Fruit fly (Drosophila melanogaster) whole organism, embryonic: ENCODE results near the gene flip.

Source experiments
- Atf3 ChIP-seq: fragments of 200-800 bp; sonication (Bioruptor generic); optimal IDR thresholded peaks from 3 replicates; lab custom pipeline; 2016; ENCODE audit warnings: missing biosample characterization, missing genetic modification characterization
- Bdp1 ChIP-seq: fragments of 200-800 bp; sonication (Bioruptor generic); optimal IDR thresholded peaks from 3 replicates; lab custom pipeline; 2016; ENCODE audit warnings: missing biosample characterization, missing genetic modification characterization
- CG10462 ChIP-seq: fragments of 200-800 bp; sonication (Bioruptor generic); optimal IDR thresholded peaks from 2 replicates; lab custom pipeline; 2016; ENCODE audit warnings: missing biosample characterization, missing genetic modification characterization
- CG11247 ChIP-seq: fragments of 200-800 bp; sonication (Bioruptor generic); IDR thresholded peaks from 2 replicates; pipeline ENCODE4 v1.3.6; 2022; ENCODE audit warnings: missing biosample characterization, missing genetic modification characterization
- CG12659 ChIP-seq: fragments of 200-800 bp; sonication (Bioruptor generic); optimal IDR thresholded peaks from 3 replicates; lab custom pipeline; 2017; ENCODE audit warnings: mild to moderate bottlenecking, missing biosample characterization, missing genetic modification reagents, missing genetic modification characterization
- CG13624 ChIP-seq: fragments of 200-800 bp; sonication (Bioruptor generic); optimal IDR thresholded peaks from 2 replicates; lab custom pipeline; 2016; ENCODE audit warnings: missing biosample characterization, missing genetic modification characterization
- CG15011 ChIP-seq: fragments of 200-800 bp; sonication (Bioruptor generic); optimal IDR thresholded peaks from 3 replicates; lab custom pipeline; 2018; ENCODE audit warnings: missing biosample characterization, mild to moderate bottlenecking, missing genetic modification characterization
- CG1529 ChIP-seq: fragments of 200-800 bp; sonication (Bioruptor generic); optimal IDR thresholded peaks from 3 replicates; lab custom pipeline; 2018; ENCODE audit warnings: missing biosample characterization, missing genetic modification characterization
- CG16813 ChIP-seq: fragments of 200-800 bp; sonication (Bioruptor generic); IDR thresholded peaks from 3 replicates; pipeline ENCODE4 v1.3.6; 2022; ENCODE audit warnings: missing biosample characterization, missing genetic modification characterization; ENCODE audit not compliant: partially characterized antibody
- CG17186 ChIP-seq: fragments of 200-800 bp; sonication (Bioruptor generic); optimal IDR thresholded peaks from 3 replicates; lab custom pipeline; 2017; ENCODE audit warnings: missing biosample characterization, missing genetic modification reagents, missing genetic modification characterization
- CG2712 ChIP-seq: fragments of 200-800 bp; optimal IDR thresholded peaks from 3 replicates; lab custom pipeline; 2019; ENCODE audit warnings: missing biosample characterization, mild to moderate bottlenecking, missing genetic modification characterization, moderate library complexity
- CG34376 ChIP-seq: fragments of 200-800 bp; sonication (Bioruptor generic); optimal IDR thresholded peaks from 2 replicates; lab custom pipeline; 2018; ENCODE audit warnings: missing biosample characterization, mild to moderate bottlenecking, missing genetic modification characterization
- CG5953 ChIP-seq: fragments of 200-800 bp; sonication (Bioruptor generic); IDR thresholded peaks from 2 replicates; pipeline ENCODE4 v1.3.6; 2022; ENCODE audit warnings: missing biosample characterization, missing genetic modification characterization
- CG7556 ChIP-seq: fragments of 200-800 bp; sonication (Bioruptor generic); optimal IDR thresholded peaks from 2 replicates; lab custom pipeline; 2017; ENCODE audit warnings: missing biosample characterization, mild to moderate bottlenecking, missing genetic modification characterization
- CG9437 ChIP-seq: fragments of 200-800 bp; sonication (Bioruptor generic); optimal IDR thresholded peaks from 2 replicates; lab custom pipeline; 2018; ENCODE audit warnings: missing biosample characterization, mild to moderate bottlenecking, missing genetic modification characterization
- CG9727 ChIP-seq: fragments of 200-800 bp; sonication (Bioruptor generic); optimal IDR thresholded peaks from 3 replicates; lab custom pipeline; 2017; ENCODE audit warnings: missing biosample characterization, mild to moderate bottlenecking, missing genetic modification characterization
- Dip2 ChIP-seq: fragments of 200-800 bp; sonication (Bioruptor generic); IDR thresholded peaks from 2 replicates; pipeline ENCODE4 v1.3.6; 2022; ENCODE audit warnings: missing biosample characterization, missing genetic modification characterization
- Ets65A ChIP-seq: fragments of 200-800 bp; sonication (Bioruptor generic); peaks from one replicate; lab custom pipeline; 2016; ENCODE audit warnings: missing biosample characterization, missing genetic modification characterization
- Ets97D ChIP-seq: fragments of 200-800 bp; sonication (Bioruptor generic); optimal IDR thresholded peaks from 3 replicates; lab custom pipeline; 2016; ENCODE audit warnings: missing biosample characterization, missing genetic modification characterization
- HLH3B ChIP-seq: fragments of 200-800 bp; sonication (Bioruptor generic); IDR thresholded peaks from 2 replicates; pipeline ENCODE4 v1.3.6; 2022; ENCODE audit warnings: missing biosample characterization, missing genetic modification characterization
- HLH54F ChIP-seq: fragments of 200-800 bp; sonication (Bioruptor generic); optimal IDR thresholded peaks from 3 replicates; lab custom pipeline; 2016; ENCODE audit warnings: missing biosample characterization, missing genetic modification characterization
- PHDP ChIP-seq: fragments of 200-800 bp; sonication (Bioruptor generic); optimal IDR thresholded peaks from 3 replicates; lab custom pipeline; 2018; ENCODE audit warnings: missing biosample characterization, mild to moderate bottlenecking, missing genetic modification characterization, moderate library complexity
- Pdp1 ChIP-seq, 2 experiments: fragments of 200-800 bp; sonication (Bioruptor generic); optimal IDR thresholded peaks; 3 replicates each; lab custom pipeline; 2016; ENCODE audit warnings: missing biosample characterization in 2 of 2, missing genetic modification characterization in 2 of 2, mild to moderate bottlenecking in 1 of 2, moderate library complexity in 1 of 2
- Sin3A ChIP-seq: fragments of >200 bp; optimal IDR thresholded peaks from 2 replicates; lab custom pipeline; 2018
- Spps ChIP-seq: fragments of 200-800 bp; sonication (Bioruptor generic); optimal IDR thresholded peaks from 2 replicates; lab custom pipeline; 2018; ENCODE audit warnings: missing biosample characterization, mild to moderate bottlenecking, missing genetic modification characterization
- Sry-δ ChIP-seq: fragments of 200-800 bp; sonication (Bioruptor generic); optimal IDR thresholded peaks from 2 replicates; lab custom pipeline; 2016; ENCODE audit warnings: missing biosample characterization, missing genetic modification characterization
- Ssrp ChIP-seq: fragments of 200-800 bp; sonication (Bioruptor generic); optimal IDR thresholded peaks from 2 replicates; lab custom pipeline; 2018; ENCODE audit warnings: missing biosample characterization, mild to moderate bottlenecking, missing genetic modification characterization, moderate library complexity
- Stat92E ChIP-seq, 3 experiments: fragments of >200 bp in 2 of 3; fragments of 200-800 bp in 1 of 3; sonication (Bioruptor generic) in 1 of 3; optimal IDR thresholded peaks; 2 replicates each; lab custom pipeline; 2017 to 2019; ENCODE audit warnings: missing biosample characterization in 3 of 3, missing genetic modification characterization in 3 of 3, mild to moderate bottlenecking in 1 of 3, moderate library complexity in 1 of 3
- Taf1 ChIP-seq: fragments of 200-800 bp; sonication (Bioruptor generic); IDR thresholded peaks from 2 replicates; pipeline ENCODE4 v1.3.6; 2022; ENCODE audit warnings: missing biosample characterization, missing genetic modification characterization
- ac ChIP-seq: fragments of 200-800 bp; sonication (Bioruptor generic); optimal IDR thresholded peaks from 3 replicates; lab custom pipeline; 2017; ENCODE audit warnings: missing biosample characterization, mild to moderate bottlenecking, missing genetic modification characterization
- ato ChIP-seq: fragments of 200-800 bp; sonication (Bioruptor generic); IDR thresholded peaks from 2 replicates; pipeline ENCODE4 v1.3.6; 2022; ENCODE audit warnings: missing biosample characterization, missing genetic modification characterization; ENCODE audit not compliant: partially characterized antibody
- bsh ChIP-seq, 2 experiments: fragments of 200-800 bp; sonication (Bioruptor generic); optimal IDR thresholded peaks; 2 replicates each; lab custom pipeline; 2017 to 2018; ENCODE audit warnings: mild to moderate bottlenecking in 2 of 2, missing biosample characterization in 2 of 2, missing genetic modification characterization in 2 of 2, moderate library complexity in 1 of 2
- crp ChIP-seq, 2 experiments: fragments of 200-800 bp; sonication (Bioruptor generic); optimal IDR thresholded peaks; 2 replicates in 1 of 2; 3 replicates in 1 of 2; lab custom pipeline; 2017; ENCODE audit warnings: missing biosample characterization in 2 of 2, missing genetic modification characterization in 2 of 2, mild to moderate bottlenecking in 1 of 2, moderate library complexity in 1 of 2
- fd3F ChIP-seq: fragments of 200-800 bp; sonication (Bioruptor generic); optimal IDR thresholded peaks from 2 replicates; lab custom pipeline; 2018; ENCODE audit warnings: missing biosample characterization, mild to moderate bottlenecking, missing genetic modification characterization, moderate library complexity
- fru ChIP-seq: fragments of >200 bp; optimal IDR thresholded peaks from 2 replicates; lab custom pipeline; 2017
- grau ChIP-seq: fragments of 200-800 bp; optimal IDR thresholded peaks from 3 replicates; lab custom pipeline; 2019; ENCODE audit warnings: missing biosample characterization, mild to moderate bottlenecking, missing genetic modification characterization, moderate library complexity
- hbn ChIP-seq: fragments of 200-800 bp; sonication (Bioruptor generic); IDR thresholded peaks from 2 replicates; pipeline ENCODE4 v1.3.6; 2022; ENCODE audit warnings: missing biosample characterization, missing genetic modification characterization; ENCODE audit not compliant: partially characterized antibody
- ind ChIP-seq: fragments of 200-800 bp; sonication (Bioruptor generic); optimal IDR thresholded peaks from 3 replicates; lab custom pipeline; 2016; ENCODE audit warnings: missing biosample characterization, missing genetic modification characterization
- jumu ChIP-seq: fragments of 200-800 bp; sonication (Bioruptor generic); optimal IDR thresholded peaks from 3 replicates; lab custom pipeline; 2016; ENCODE audit warnings: missing biosample characterization, missing genetic modification characterization
- kah ChIP-seq: fragments of 200-800 bp; sonication (Bioruptor generic); optimal IDR thresholded peaks from 2 replicates; lab custom pipeline; 2018; ENCODE audit warnings: missing biosample characterization, mild to moderate bottlenecking, missing genetic modification characterization
- lilli ChIP-seq: fragments of 200-800 bp; sonication (Bioruptor generic); optimal IDR thresholded peaks from 3 replicates; lab custom pipeline; 2016; ENCODE audit warnings: missing biosample characterization, missing genetic modification characterization
- sens ChIP-seq: fragments of 200-800 bp; sonication (Bioruptor generic); peaks from one replicate; lab custom pipeline; 2016; ENCODE audit warnings: missing biosample characterization, missing genetic modification characterization
- sim ChIP-seq: fragments of 200-800 bp; sonication (Bioruptor generic); IDR thresholded peaks from 2 replicates; pipeline ENCODE4 v1.3.6; 2022; ENCODE audit warnings: missing biosample characterization, missing genetic modification characterization
- sob ChIP-seq: fragments of 200-800 bp; sonication (Bioruptor generic); IDR thresholded peaks from 2 replicates; pipeline ENCODE4 v1.3.6; 2022; ENCODE audit warnings: missing biosample characterization, missing genetic modification characterization
- ssp ChIP-seq: fragments of 200-800 bp; sonication (Bioruptor generic); IDR thresholded peaks from 2 replicates; pipeline ENCODE4 v1.3.6; 2022; ENCODE audit warnings: missing biosample characterization, missing genetic modification characterization
- sug ChIP-seq: fragments of 200-800 bp; optimal IDR thresholded peaks from 2 replicates; lab custom pipeline; 2019; ENCODE audit warnings: missing biosample characterization, mild to moderate bottlenecking, missing genetic modification characterization, moderate library complexity
- tll ChIP-seq, 2 experiments: fragments of 200-800 bp in 1 of 2; fragments of >200 bp in 1 of 2; sonication (Bioruptor generic) in 1 of 2; optimal IDR thresholded peaks; 2 replicates each; lab custom pipeline; 2017 to 2019; ENCODE audit warnings: missing biosample characterization in 2 of 2, missing genetic modification characterization in 2 of 2, mild to moderate bottlenecking in 1 of 2, moderate library complexity in 1 of 2
- tup ChIP-seq: fragments of 200-800 bp; sonication (Bioruptor generic); optimal IDR thresholded peaks from 2 replicates; lab custom pipeline; 2016; ENCODE audit warnings: missing biosample characterization, mild to moderate bottlenecking, missing genetic modification characterization, moderate library complexity
- unc-4 ChIP-seq: fragments of 200-800 bp; sonication (Bioruptor generic); IDR thresholded peaks from 2 replicates; pipeline ENCODE4 v1.3.6; 2022; ENCODE audit warnings: missing biosample characterization, missing genetic modification characterization; ENCODE audit not compliant: partially characterized antibody
- yki ChIP-seq: fragments of >200 bp; optimal IDR thresholded peaks from 3 replicates; lab custom pipeline; 2018
- z ChIP-seq: fragments of 200-800 bp; sonication (Bioruptor generic); IDR thresholded peaks from 3 replicates; pipeline ENCODE4 v1.3.6; 2022; ENCODE audit warnings: missing biosample characterization, missing genetic modification characterization

flip gene

DNA sequence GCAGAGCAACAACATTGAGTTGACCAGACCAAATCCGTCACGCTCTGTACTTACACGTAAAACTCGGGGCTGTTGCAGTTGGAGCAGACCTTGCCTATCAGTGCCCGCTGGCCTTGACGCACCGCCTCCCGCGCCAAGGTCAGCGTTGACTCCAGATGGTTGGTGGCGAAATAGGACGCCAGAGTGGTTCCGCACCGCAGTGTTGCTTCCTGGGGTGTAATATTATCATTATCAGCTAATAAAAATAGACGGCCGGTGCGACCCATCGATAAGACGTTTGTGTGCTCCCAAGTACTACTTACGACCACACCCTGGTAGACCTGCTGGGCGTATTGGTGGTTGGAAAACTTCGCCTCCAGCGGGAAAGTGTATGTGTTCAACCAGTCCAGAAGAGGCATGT lies 49.3 kb downstream of the flip start (continued):
- peak; percentile 70 for TF ChIP-seq sens (GFP tag; lab: Kevin White, UChicago)
- TF ChIP-seq jumu (GFP tag; lab: Kevin White, UChicago): no peak
- no peak for TF ChIP-seq sob (GFP tag; lab: Robert Waterston, UW)
- TF ChIP-seq CG5953: no peak
- no peak for TF ChIP-seq Taf1 (GFP tag; lab: Robert Waterston, UW)
- no peak for TF ChIP-seq ac (GFP tag; lab: Kevin White, UChicago)
- no peak for TF ChIP-seq ind
- no peak for TF ChIP-seq CG11247
- no peak for TF ChIP-seq bsh (GFP tag; optimal IDR thresholded peaks at IDR 0.05; lab: Kevin White, UChicago)
- TF ChIP-seq Dip2 (GFP tag; lab: Robert Waterston, UW): no peak
- TF ChIP-seq fd3F (GFP tag; lab: Kevin White, UChicago): no peak
- no peak for TF ChIP-seq CG9727 (GFP tag; lab: Kevin White, UChicago)
- TF ChIP-seq CG15011 (GFP tag; lab: Kevin White, UChicago): no peak
- TF ChIP-seq CG17186: no peak
- TF ChIP-seq CG7556: no peak
- TF ChIP-seq sug (tag; lab: Kevin White, UChicago): peak; percentile 78
- no peak for TF ChIP-seq kah (GFP tag; lab: Kevin White, UChicago)
- TF ChIP-seq fru (lab: Kevin White, UChicago): no peak
- no peak for TF ChIP-seq Ets97D (GFP tag; lab: Kevin White, UChicago)
- no peak for TF ChIP-seq Atf3 (GFP tag; lab: Kevin White, UChicago)
- TF ChIP-seq CG16813 (GFP tag; lab: Robert Waterston, UW): no peak

DNA sequence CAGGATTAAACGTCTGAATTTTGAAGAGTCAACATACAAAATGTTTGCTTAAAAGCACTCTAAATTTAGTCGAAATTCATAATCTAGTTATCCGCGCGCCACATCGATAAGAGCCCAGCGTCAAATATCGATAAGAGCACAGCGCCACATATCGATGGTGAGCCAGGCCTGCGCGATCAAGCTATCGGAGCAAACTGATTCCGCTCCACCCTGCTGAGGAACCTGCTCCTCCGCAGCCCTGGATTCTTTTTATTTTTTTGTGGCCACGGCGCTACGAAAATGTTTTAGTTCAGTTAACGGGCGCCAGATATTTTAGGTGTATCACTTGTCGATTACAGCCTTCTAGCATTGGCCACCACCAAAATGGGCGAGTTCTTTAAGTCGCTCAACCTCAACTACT lies 56.9 kb downstream of the flip start:
- TF ChIP-seq ato (GFP tag; lab: Robert Waterston, UW) (peak; percentile 97), Sry-δ (GFP tag; lab: Kevin White, UChicago) (peak; percentile 88), Sin3A (peak; percentile 73), CG12659 (peak; percentile 72), tup (GFP tag; lab: Kevin White, UChicago) (no peak), hbn (GFP tag; lab: Robert Waterston, UW) (peak; percentile 95), CG34376 (peak; percentile 51), CG7556 (no peak), Ets65A (GFP tag; lab: Kevin White, UChicago) (peak; percentile 87), unc-4 (GFP tag; lab: Robert Waterston, UW) (peak; percentile 97), Ssrp (tag; lab: Kevin White, UChicago) (no peak), Spps (tag; lab: Kevin White, UChicago) (no peak), CG1529 (no peak), PHDP (tag; lab: Kevin White, UChicago) (peak; percentile 19), CG2712 (tag; lab: Kevin White, UChicago) (peak; percentile 60), CG9437 (GFP tag; lab: Kevin White, UChicago) (no peak), crp (GFP tag; optimal IDR thresholded peaks at IDR 0.05; lab: Kevin White, UChicago) (peak in 1 of 2 experiments; percentile 9), Stat92E (GFP tag; optimal IDR thresholded peaks at IDR 0.05; lab: Kevin White, UChicago) (peak in 1 of 3 experiments; percentile 6), CG10462 (GFP tag; lab: Kevin White, UChicago) (no peak), z (no peak), sim (GFP tag; lab: Robert Waterston, UW) (no peak), grau (tag; lab: Kevin White, UChicago) (peak; percentile 45), Bdp1 (GFP tag; lab: Kevin White, UChicago) (no peak), lilli (peak; percentile 56), ssp (peak; percentile 48; the same call in 1 of the 2 replicates), Pdp1 (GFP tag; optimal IDR thresholded peaks at IDR 0.05; lab: Kevin White, UChicago) (peak in 1 of 2 experiments; percentile 33), CG13624 (GFP tag; lab: Kevin White, UChicago) (peak; percentile 70), tll (GFP tag; optimal IDR thresholded peaks at IDR 0.05; lab: Kevin White, UChicago) (no peak), yki (no peak), HLH54F (no peak), HLH3B (no peak)
